Fruit fly (Drosophila melanogaster) whole organism, adult: Measurements from ENCODE around the gene CG5196.

Experiments
- CG33017 ChIP-seq: fragments of 200-800 bp; sonication (Bioruptor generic); optimal IDR thresholded peaks from 2 replicates; lab custom pipeline; 2018; ENCODE audit warnings: missing biosample characterization, mild to moderate bottlenecking, missing genetic modification characterization, moderate library complexity
- cnc ChIP-seq, 2 experiments: fragments of >200 bp; optimal IDR thresholded peaks; 2 replicates each; lab custom pipeline; 2017
- kay ChIP-seq: fragments of 200-800 bp; sonication (Bioruptor generic); peaks from one replicate; lab custom pipeline; 2016; ENCODE audit warnings: missing biosample characterization, missing genetic modification characterization, borderline replicate concordance

DNA sequence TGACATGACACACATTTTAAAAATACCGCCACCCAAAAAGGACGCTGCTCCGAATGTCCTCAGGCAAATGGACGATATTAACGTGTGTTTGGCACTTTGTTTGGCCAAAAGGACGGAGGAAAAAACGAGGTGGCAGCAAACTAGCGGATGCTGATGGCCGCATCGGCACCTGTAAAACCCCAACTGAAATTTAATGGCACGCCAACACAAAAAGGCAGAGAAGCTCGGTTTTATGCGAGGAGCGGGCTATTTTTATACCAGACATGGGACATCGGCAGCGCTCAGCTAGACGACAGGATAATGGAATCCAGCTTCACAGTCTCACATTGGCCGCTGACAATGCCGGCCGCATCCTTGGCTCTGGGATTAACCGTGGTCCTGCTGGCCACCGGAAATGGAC, 22.2 kb upstream of the CG5196 start, which contains the start of gene Sol1:
- no peak for TF ChIP-seq CG33017 (tag; lab: Kevin White, UChicago)
- TF ChIP-seq kay (GFP tag; lab: Kevin White, UChicago): no peak
- TF ChIP-seq cnc (optimal IDR thresholded peaks at IDR 0.05; lab: Kevin White, UChicago): no peak
